Fruit fly (Drosophila melanogaster) whole organism, pupa: ENCODE data around the gene cpo.
A peak's percentile ranks its signal among the peaks of the same experiment; 100 is the strongest.

Source experiments
- CG10348 ChIP-seq: fragments of 200-800 bp; sonication (Bioruptor generic); IDR thresholded peaks from 2 replicates; pipeline ENCODE4 v1.3.6; 2022; ENCODE audit warnings: missing biosample characterization, missing genetic modification characterization
- CG12605 ChIP-seq: fragments of 200-800 bp; sonication (Bioruptor generic); IDR thresholded peaks from 2 replicates; pipeline ENCODE4 v1.3.6; 2022; ENCODE audit warnings: missing biosample characterization, missing genetic modification characterization
- CG13204 ChIP-seq: fragments of 200-800 bp; sonication (Bioruptor generic); optimal IDR thresholded peaks from 2 replicates; lab custom pipeline; 2018; ENCODE audit warnings: missing biosample characterization, mild to moderate bottlenecking, missing genetic modification characterization, moderate library complexity
- CG14655 ChIP-seq: fragments of 200-800 bp; sonication (Bioruptor generic); optimal IDR thresholded peaks from 3 replicates; lab custom pipeline; 2017; ENCODE audit warnings: mild to moderate bottlenecking, missing biosample characterization, missing genetic modification reagents, missing genetic modification characterization
- CG15710 ChIP-seq: fragments of 200-800 bp; sonication (Bioruptor generic); optimal IDR thresholded peaks from 2 replicates; lab custom pipeline; 2018; ENCODE audit warnings: missing biosample characterization, mild to moderate bottlenecking, missing genetic modification characterization, moderate library complexity
- CG17806 ChIP-seq: fragments of 200-800 bp; sonication (Bioruptor generic); optimal IDR thresholded peaks from 2 replicates; lab custom pipeline; 2018; ENCODE audit warnings: missing biosample characterization, mild to moderate bottlenecking, missing genetic modification characterization, moderate library complexity
- CG32121 ChIP-seq: fragments of 200-800 bp; sonication (Bioruptor generic); IDR thresholded peaks from 2 replicates; pipeline ENCODE4 v1.3.6; 2022; ENCODE audit warnings: missing biosample characterization, missing genetic modification characterization
- CG34367 ChIP-seq: fragments of 200-800 bp; sonication (Bioruptor generic); optimal IDR thresholded peaks from 2 replicates; lab custom pipeline; 2018; ENCODE audit warnings: missing biosample characterization, mild to moderate bottlenecking, missing genetic modification characterization
- CG4496 ChIP-seq: fragments of 200-800 bp; sonication (Bioruptor generic); IDR thresholded peaks from 3 replicates; pipeline ENCODE4 v1.3.6; 2022; ENCODE audit warnings: missing biosample characterization, missing genetic modification characterization
- CG8159 ChIP-seq: fragments of 200-800 bp; sonication (Bioruptor generic); optimal IDR thresholded peaks from 3 replicates; lab custom pipeline; 2018; ENCODE audit warnings: missing biosample characterization, mild to moderate bottlenecking, missing genetic modification characterization, moderate library complexity
- CG8301 ChIP-seq: fragments of 200-800 bp; sonication (Bioruptor generic); optimal IDR thresholded peaks from 2 replicates; lab custom pipeline; 2018; ENCODE audit warnings: missing biosample characterization, mild to moderate bottlenecking, missing genetic modification characterization
- CG9948 ChIP-seq: fragments of 200-800 bp; sonication (Bioruptor generic); optimal IDR thresholded peaks from 2 replicates; lab custom pipeline; 2018; ENCODE audit warnings: missing biosample characterization, mild to moderate bottlenecking, missing genetic modification characterization, moderate library complexity
- D1 ChIP-seq: fragments of 200-800 bp; sonication (Bioruptor generic); optimal IDR thresholded peaks from 2 replicates; lab custom pipeline; 2018; ENCODE audit warnings: missing biosample characterization, mild to moderate bottlenecking, missing genetic modification characterization, moderate library complexity
- EcR ChIP-seq: fragments of 200-800 bp; sonication (Bioruptor generic); optimal IDR thresholded peaks from 3 replicates; lab custom pipeline; 2019; ENCODE audit warnings: missing biosample characterization, missing genetic modification characterization, mild to moderate bottlenecking, moderate library complexity, missing genetic modification reagents
- Ets98B ChIP-seq: fragments of 200-800 bp; sonication (Bioruptor generic); IDR thresholded peaks from 2 replicates; pipeline ENCODE4 v1.3.6; 2022; ENCODE audit warnings: missing biosample characterization, missing genetic modification characterization
- Pif1A ChIP-seq: fragments of 200-800 bp; sonication (Bioruptor generic); optimal IDR thresholded peaks from 3 replicates; lab custom pipeline; 2016; ENCODE audit warnings: missing biosample characterization, missing genetic modification characterization
- Pif1B ChIP-seq: fragments of 200-800 bp; sonication (Bioruptor generic); optimal IDR thresholded peaks from 3 replicates; lab custom pipeline; 2016; ENCODE audit warnings: missing biosample characterization, missing genetic modification characterization
- Snoo ChIP-seq: fragments of 200-800 bp; sonication (Bioruptor generic); optimal IDR thresholded peaks from 3 replicates; lab custom pipeline; 2017; ENCODE audit warnings: missing biosample characterization, mild to moderate bottlenecking, missing genetic modification characterization, inconsistent platforms
- fd96Ca ChIP-seq: fragments of 200-800 bp; sonication (Bioruptor generic); IDR thresholded peaks from 3 replicates; pipeline ENCODE4 v1.3.6; 2022; ENCODE audit warnings: missing biosample characterization, missing genetic modification characterization
- gl ChIP-seq: fragments of 200-800 bp; sonication (Bioruptor generic); optimal IDR thresholded peaks from 2 replicates; lab custom pipeline; 2018; ENCODE audit warnings: missing biosample characterization, mild to moderate bottlenecking, missing genetic modification characterization
- rn ChIP-seq: fragments of 200-800 bp; sonication (Bioruptor generic); IDR thresholded peaks from 2 replicates; pipeline ENCODE4 v1.3.6; 2022; ENCODE audit warnings: missing biosample characterization, missing genetic modification characterization

Gene cpo

DNA sequence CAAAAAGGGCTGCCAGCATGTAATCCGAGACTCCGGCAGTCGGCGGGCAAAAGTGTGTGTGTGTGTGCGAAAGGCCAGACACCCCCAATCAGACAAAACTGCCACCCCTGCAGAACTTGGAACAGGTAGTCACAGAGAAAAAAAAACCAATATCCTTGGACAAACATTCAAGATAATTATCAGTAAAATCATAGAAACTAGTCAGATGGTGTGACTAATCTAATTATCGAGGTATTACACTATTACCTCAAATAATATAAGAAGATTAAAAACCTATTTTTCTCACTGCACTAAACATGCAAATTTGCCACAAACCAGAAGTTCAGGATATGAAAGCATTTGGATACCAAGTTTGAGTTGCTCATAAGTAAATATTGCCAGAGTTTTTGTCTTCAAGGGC is 38.1 kb downstream of the cpo start:
- TF ChIP-seq CG8159 (tag; lab: Kevin White, UChicago) (peak; percentile 59), Ets98B (GFP tag; lab: Robert Waterston, UW) (0 out of 2 replicates have a peak, but pooled peaks have one; percentile 26), Pif1B (GFP tag; lab: Kevin White, UChicago) (no peak), CG10348 (GFP tag; lab: Robert Waterston, UW) (no peak), gl (tag; lab: Kevin White, UChicago) (no peak), CG17806 (peak; percentile 44), CG34367 (peak; percentile 39), Snoo (tag; lab: Kevin White, UChicago) (no peak), CG13204 (GFP tag; lab: Kevin White, UChicago) (no peak), CG4496 (GFP tag; lab: Robert Waterston, UW) (peak; percentile 63; the same call in 1 of the 3 replicates), CG8301 (tag; lab: Kevin White, UChicago) (peak; percentile 38), EcR (GFP tag; lab: Kevin White, UChicago) (no peak), CG15710 (tag; lab: Kevin White, UChicago) (peak; percentile 50), CG9948 (tag; lab: Kevin White, UChicago) (peak; percentile 46), CG14655 (peak; percentile 57), Pif1A (GFP tag; lab: Kevin White, UChicago) (no peak), CG32121 (GFP tag; lab: Robert Waterston, UW) (no peak), D1 (tag; lab: Kevin White, UChicago) (no peak)
- TF ChIP-seq, all 21 proteins: peak for 9

DNA sequence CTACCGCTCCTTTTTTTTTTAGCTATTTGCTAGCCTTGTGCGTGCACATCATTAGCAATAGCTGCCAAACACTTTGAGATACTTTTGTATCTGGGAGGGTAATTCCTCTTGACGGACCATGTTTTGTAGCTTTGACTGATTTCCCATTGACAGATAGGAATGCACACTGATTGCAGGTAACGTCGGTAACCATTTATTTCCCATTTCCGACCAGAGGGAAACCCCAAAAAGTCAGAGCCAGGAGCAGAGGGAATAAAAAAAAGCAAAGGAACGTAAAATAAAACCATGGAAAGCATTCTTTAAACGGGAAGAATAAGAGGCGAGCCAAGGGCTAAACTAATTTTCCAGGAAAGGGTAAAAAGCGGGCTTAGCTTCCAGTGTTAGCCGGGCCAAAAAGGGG is 38.7 kb downstream of the cpo start:
- no peak for TF ChIP-seq gl (tag; lab: Kevin White, UChicago)
- TF ChIP-seq CG34367, result no peak
- TF ChIP-seq CG15710 (tag; lab: Kevin White, UChicago), result no peak
- TF ChIP-seq CG13204 (GFP tag; lab: Kevin White, UChicago), result no peak
- no peak for TF ChIP-seq EcR (GFP tag; lab: Kevin White, UChicago)
- no peak for TF ChIP-seq Snoo (tag; lab: Kevin White, UChicago)
- TF ChIP-seq D1 (tag; lab: Kevin White, UChicago), result no peak
- no peak for TF ChIP-seq CG8301 (tag; lab: Kevin White, UChicago)
- TF ChIP-seq CG10348 (GFP tag; lab: Robert Waterston, UW), result no peak
- no peak for TF ChIP-seq Ets98B (GFP tag; lab: Robert Waterston, UW)
- TF ChIP-seq CG4496 (GFP tag; lab: Robert Waterston, UW), result no peak
- no peak for TF ChIP-seq rn (GFP tag; lab: Robert Waterston, UW)
- TF ChIP-seq Pif1B (GFP tag; lab: Kevin White, UChicago), result no peak
- TF ChIP-seq fd96Ca (GFP tag; lab: Robert Waterston, UW), result no peak
- no peak for TF ChIP-seq CG32121 (GFP tag; lab: Robert Waterston, UW)

DNA sequence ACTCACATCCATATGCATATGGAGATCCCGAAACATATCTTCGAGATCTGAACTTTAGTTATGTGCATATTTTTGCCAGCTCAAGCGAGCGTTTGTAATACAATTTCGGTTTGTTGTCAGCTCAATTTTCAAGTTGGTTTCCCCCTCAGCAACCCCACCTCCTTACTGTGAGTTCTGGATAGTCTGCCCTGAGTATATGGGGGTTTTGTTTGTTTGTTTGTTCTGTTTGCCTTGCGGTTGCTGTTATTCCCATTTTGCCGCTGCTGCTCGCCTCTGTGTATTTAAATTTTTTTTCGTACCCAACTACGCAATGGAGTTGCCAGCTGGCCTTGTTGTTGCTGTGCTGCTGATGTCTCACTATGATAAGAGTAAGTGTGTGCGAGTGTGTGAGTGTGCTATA is 45.7 kb downstream of the cpo start:
- TF ChIP-seq CG8159 (tag; lab: Kevin White, UChicago) (no peak), rn (GFP tag; lab: Robert Waterston, UW) (no peak), Snoo (tag; lab: Kevin White, UChicago) (no peak), D1 (tag; lab: Kevin White, UChicago) (no peak), Pif1A (GFP tag; lab: Kevin White, UChicago) (no peak), CG32121 (GFP tag; lab: Robert Waterston, UW) (no peak), CG14655 (no peak), CG34367 (no peak), fd96Ca (GFP tag; lab: Robert Waterston, UW) (no peak), CG13204 (GFP tag; lab: Kevin White, UChicago) (no peak), CG8301 (tag; lab: Kevin White, UChicago) (no peak)

DNA sequence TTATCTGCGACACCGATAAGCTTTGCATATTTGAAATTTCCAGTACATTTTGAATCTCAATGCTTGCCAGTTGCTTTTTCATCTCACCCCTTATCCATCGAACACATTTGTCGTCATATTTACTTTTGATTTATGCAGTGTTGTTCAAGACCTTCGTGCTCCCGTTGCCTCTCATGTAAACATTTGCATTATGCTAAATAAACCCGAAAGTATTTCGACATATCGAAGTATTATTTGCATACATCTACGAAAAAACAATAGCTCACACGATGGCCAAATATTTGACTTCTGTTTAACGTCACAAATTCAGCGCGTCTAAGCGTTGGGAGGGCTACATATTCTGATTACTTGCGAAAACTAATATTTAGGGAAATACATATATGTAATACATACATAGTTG is 46.4 kb downstream of the cpo start:
- TF ChIP-seq CG8159 (tag; lab: Kevin White, UChicago), result no peak
- no peak for TF ChIP-seq CG4496 (GFP tag; lab: Robert Waterston, UW)
- no peak for TF ChIP-seq CG34367
- TF ChIP-seq CG32121 (GFP tag; lab: Robert Waterston, UW), result no peak
- no peak for TF ChIP-seq gl (tag; lab: Kevin White, UChicago)

DNA sequence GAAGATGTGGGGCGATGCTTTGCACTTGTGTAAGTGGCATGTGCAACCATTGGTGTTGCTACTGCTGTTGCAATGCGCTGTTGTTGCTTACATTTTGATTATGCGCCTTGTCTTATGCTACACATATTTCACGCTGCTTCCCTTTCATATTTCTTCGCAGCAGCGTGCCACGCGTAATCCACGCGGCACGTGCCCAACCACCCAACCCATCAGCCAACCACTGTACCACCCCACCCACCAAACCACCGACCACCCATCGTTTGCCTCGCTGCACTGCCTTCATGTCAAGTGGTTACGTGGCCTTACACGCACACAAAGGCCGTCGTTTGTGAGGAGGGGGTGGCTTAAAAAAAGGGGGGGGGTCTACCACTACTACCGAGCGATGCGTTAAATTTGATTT is 49.0 kb downstream of the cpo start:
- TF ChIP-seq Pif1B (GFP tag; lab: Kevin White, UChicago) (no peak), CG9948 (tag; lab: Kevin White, UChicago) (no peak), CG34367 (no peak), CG8301 (tag; lab: Kevin White, UChicago) (no peak), Ets98B (GFP tag; lab: Robert Waterston, UW) (no peak), CG4496 (GFP tag; lab: Robert Waterston, UW) (no peak), CG32121 (GFP tag; lab: Robert Waterston, UW) (no peak), Snoo (tag; lab: Kevin White, UChicago) (no peak), EcR (GFP tag; lab: Kevin White, UChicago) (no peak), CG13204 (GFP tag; lab: Kevin White, UChicago) (no peak), CG14655 (no peak), fd96Ca (GFP tag; lab: Robert Waterston, UW) (no peak)

DNA sequence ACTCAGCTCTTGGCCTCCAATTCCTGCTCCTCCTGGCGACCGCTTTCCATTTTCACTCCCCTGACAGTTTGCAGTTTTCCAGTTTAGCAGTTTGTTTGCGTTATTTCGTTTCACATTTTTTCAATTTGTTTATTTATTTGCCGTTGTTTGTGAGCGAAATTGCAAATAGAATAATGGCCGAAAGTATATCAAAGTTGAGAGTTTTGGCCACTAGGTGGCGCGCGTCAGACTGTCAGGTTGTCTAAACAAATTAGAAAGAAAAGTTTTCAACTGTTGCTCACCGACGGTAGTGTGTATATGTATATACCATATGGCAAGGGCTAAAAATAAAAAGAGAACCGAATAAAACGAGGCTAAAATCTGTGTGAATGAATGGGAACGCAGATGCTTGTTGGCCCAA is 51.2 kb downstream of the cpo start:
- TF ChIP-seq Pif1A (GFP tag; lab: Kevin White, UChicago), result no peak
- TF ChIP-seq Ets98B (GFP tag; lab: Robert Waterston, UW), result no peak
- TF ChIP-seq Snoo (tag; lab: Kevin White, UChicago), result no peak
- no peak for TF ChIP-seq CG8301 (tag; lab: Kevin White, UChicago)
- no peak for TF ChIP-seq CG14655
- TF ChIP-seq CG32121 (GFP tag; lab: Robert Waterston, UW), result no peak
- no peak for TF ChIP-seq CG15710 (tag; lab: Kevin White, UChicago)
- no peak for TF ChIP-seq Pif1B (GFP tag; lab: Kevin White, UChicago)
- TF ChIP-seq CG12605 (GFP tag; lab: Robert Waterston, UW), result no peak
- no peak for TF ChIP-seq CG13204 (GFP tag; lab: Kevin White, UChicago)
- no peak for TF ChIP-seq CG34367
- TF ChIP-seq CG8159 (tag; lab: Kevin White, UChicago), result no peak
